Fruit fly (Drosophila melanogaster) whole organism, embryonic: ENCODE measurements around the gene TpnC25D.

ENCODE experiments used
- CG11085 ChIP-seq: fragments of 200-800 bp; sonication (Bioruptor generic); IDR thresholded peaks from 2 replicates; pipeline ENCODE4 v1.3.6; 2022; ENCODE audit warnings: missing biosample characterization, missing genetic modification characterization
- CG11695 ChIP-seq: fragments of 200-800 bp; sonication (Bioruptor generic); IDR thresholded peaks from 3 replicates; pipeline ENCODE4 v1.3.6; 2022; ENCODE audit warnings: missing biosample characterization, missing genetic modification characterization
- CG13775 ChIP-seq: fragments of 200-800 bp; sonication (Bioruptor generic); optimal IDR thresholded peaks from 3 replicates; lab custom pipeline; 2017; ENCODE audit warnings: missing biosample characterization, mild to moderate bottlenecking, missing genetic modification characterization
- Hr78 ChIP-seq, 2 experiments: fragments of 200-800 bp in 1 of 2; fragments of >200 bp in 1 of 2; sonication (Bioruptor generic) in 1 of 2; optimal IDR thresholded peaks; 2 replicates each; lab custom pipeline; 2017 to 2019; ENCODE audit warnings: missing biosample characterization in 2 of 2, missing genetic modification characterization in 2 of 2, mild to moderate bottlenecking in 1 of 2, moderate library complexity in 1 of 2
- Sin3A ChIP-seq: fragments of >200 bp; optimal IDR thresholded peaks from 2 replicates; lab custom pipeline; 2018
- Six4 ChIP-seq: fragments of 200-800 bp; sonication (Bioruptor generic); optimal IDR thresholded peaks from 2 replicates; lab custom pipeline; 2016; ENCODE audit warnings: missing biosample characterization, missing genetic modification characterization
- Trl ChIP-seq, 3 experiments: fragments of >200 bp in 2 of 3; fragments of 200-800 bp in 1 of 3; sonication (Bioruptor generic) in 1 of 3; optimal IDR thresholded peaks; 2 replicates in 1 of 3; 3 replicates in 2 of 3; lab custom pipeline; 2016 to 2017; ENCODE audit warnings: missing biosample characterization in 1 of 3, missing genetic modification characterization in 1 of 3
- grau ChIP-seq: fragments of 200-800 bp; optimal IDR thresholded peaks from 3 replicates; lab custom pipeline; 2019; ENCODE audit warnings: missing biosample characterization, mild to moderate bottlenecking, missing genetic modification characterization, moderate library complexity
- gsb-n ChIP-seq: fragments of 200-800 bp; sonication (Bioruptor generic); optimal IDR thresholded peaks from 3 replicates; lab custom pipeline; 2018; ENCODE audit warnings: missing biosample characterization, mild to moderate bottlenecking, missing genetic modification characterization
- her ChIP-seq: fragments of 200-800 bp; sonication (Bioruptor generic); optimal IDR thresholded peaks from 2 replicates; lab custom pipeline; 2016; ENCODE audit warnings: missing biosample characterization, missing genetic modification characterization
- phol ChIP-seq: fragments of 200-800 bp; sonication (Bioruptor generic); optimal IDR thresholded peaks from 3 replicates; lab custom pipeline; 2018; ENCODE audit warnings: missing biosample characterization, mild to moderate bottlenecking, missing genetic modification characterization, moderate library complexity
- z ChIP-seq: fragments of 200-800 bp; sonication (Bioruptor generic); IDR thresholded peaks from 3 replicates; pipeline ENCODE4 v1.3.6; 2022; ENCODE audit warnings: missing biosample characterization, missing genetic modification characterization

- TF ChIP-seq CG11085 (no peak), grau (tag; lab: Kevin White, UChicago) (no peak), Trl (optimal IDR thresholded peaks at IDR 0.05; lab: Kevin White, UChicago) (no peak), Trl (GFP tag; optimal IDR thresholded peaks at IDR 0.05; lab: Kevin White, UChicago) (no peak), Six4 (GFP tag; lab: Kevin White, UChicago) (no peak), CG13775 (GFP tag; lab: Kevin White, UChicago) (no peak), CG11695 (GFP tag; lab: Robert Waterston, UW) (no peak), Sin3A (lab: Kevin White, UChicago) (no peak), gsb-n (no peak), z (no peak), phol (tag; lab: Kevin White, UChicago) (no peak), Hr78 (GFP tag; optimal IDR thresholded peaks at IDR 0.05; lab: Kevin White, UChicago) (no peak), her (GFP tag; lab: Kevin White, UChicago) (no peak)
Observed at dm6 chr2L:5210145-5210504, 6.4 kb upstream of the TpnC25D start, which contains the start of gene Cyp28d1.
